Fruit fly (Drosophila melanogaster) Kc167 (cell line): ENCODE results near the gene bowl.

Experiments
- Myc ChIP-seq: fragments of >200 bp; optimal IDR thresholded peaks from 2 replicates; lab custom pipeline; 2017; ENCODE audit warnings: missing external identifiers
- Sin3A ChIP-seq: fragments of >200 bp; optimal IDR thresholded peaks from 2 replicates; lab custom pipeline; 2018; ENCODE audit warnings: missing external identifiers
- h ChIP-seq: fragments of >200 bp; optimal IDR thresholded peaks from 3 replicates; lab custom pipeline; 2018; ENCODE audit warnings: missing external identifiers
- insv ChIP-seq: fragments of >200 bp; optimal IDR thresholded peaks from 3 replicates; lab custom pipeline; 2018; ENCODE audit warnings: missing external identifiers
- psq ChIP-seq: fragments of >200 bp; optimal IDR thresholded peaks from 2 replicates; lab custom pipeline; 2017; ENCODE audit warnings: missing external identifiers

DNA sequence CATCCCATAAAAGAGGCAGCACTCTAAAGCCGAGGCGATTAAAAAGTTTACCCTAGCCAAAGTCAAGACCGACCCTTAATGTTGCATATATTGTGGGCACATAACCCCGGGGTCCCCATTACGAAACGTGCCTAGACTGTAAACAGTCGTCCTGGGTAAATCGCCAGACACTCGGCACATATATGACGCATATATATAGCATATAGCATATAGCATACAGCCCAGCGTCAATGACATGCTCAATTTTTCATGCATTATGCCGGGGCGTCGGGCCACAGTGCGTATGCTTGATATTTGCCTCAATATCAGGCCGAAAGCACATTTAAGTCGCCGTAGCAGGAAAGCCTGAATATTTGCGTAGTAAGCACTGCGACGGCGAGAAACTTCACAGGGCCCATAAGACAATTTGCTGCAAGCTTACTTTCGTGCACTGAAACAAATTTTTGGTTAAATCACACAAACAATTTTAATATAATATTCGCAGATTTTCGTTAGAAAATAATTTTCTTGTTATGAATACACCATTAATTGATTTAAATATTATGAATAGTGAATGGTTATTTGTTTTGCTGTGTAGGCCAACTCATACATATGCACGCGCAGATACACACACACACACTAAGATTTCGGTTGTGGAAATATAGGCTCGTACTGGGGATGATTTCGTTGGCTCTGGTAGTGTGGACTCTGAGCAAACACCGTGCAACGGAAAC is 16.5 kb upstream of the bowl start:
- TF ChIP-seq psq (no peak), Sin3A (lab: Kevin White, UChicago) (no peak), insv (lab: Kevin White, UChicago) (no peak), Myc (lab: Kevin White, UChicago) (no peak), h (no peak)
